Worm (Caenorhabditis elegans) whole organism, midembryonic: Measurements from ENCODE around the gene clec-261.

ENCODE experiments used
- T22C8.4 ChIP-seq: fragments of 200-800 bp; sonication (Bioruptor generic); IDR thresholded peaks from 2 replicates; pipeline ENCODE4 v1.3.6; 2022; ENCODE audit warnings: missing genetic modification characterization, missing compliant biosample characterization
- cog-1 ChIP-seq: sonication (generic microtip); optimal IDR thresholded peaks from 2 replicates; lab custom pipeline; 2016; ENCODE audit warnings: missing genetic modification characterization, missing compliant biosample characterization
- flt-1 ChIP-seq: fragments of 200-800 bp; sonication (Bioruptor generic); IDR thresholded peaks from 2 replicates; pipeline ENCODE4 v1.3.6; 2022; ENCODE audit warnings: missing genetic modification characterization, missing compliant biosample characterization
- klf-2 ChIP-seq: fragments of 200-800 bp; sonication (Bioruptor generic); conservative IDR thresholded peaks from 2 replicates; pipeline ENCODE4 v1.3.6; 2022; ENCODE audit warnings: missing genetic modification reagents, missing genetic modification characterization, missing compliant biosample characterization
- med-1 ChIP-seq: sonication (generic microtip); optimal IDR thresholded peaks from 2 replicates; lab custom pipeline; 2017; ENCODE audit warnings: missing genetic modification characterization, mild to moderate bottlenecking, missing compliant biosample characterization, antibody characterized with exemption, missing genetic modification reagents; ENCODE audit not compliant: insufficient read depth
- ref-1 ChIP-seq: fragments of 200-800 bp; sonication (Bioruptor generic); conservative IDR thresholded peaks from 2 replicates; pipeline ENCODE4 v1.3.6; 2022; ENCODE audit warnings: missing genetic modification reagents, missing genetic modification characterization, missing compliant biosample characterization
- tab-1 ChIP-seq: fragments of 200-800 bp; sonication (Bioruptor generic); IDR thresholded peaks from 2 replicates; pipeline ENCODE4 v1.3.6; 2022; ENCODE audit warnings: missing genetic modification characterization, missing compliant biosample characterization
- ztf-23 ChIP-seq: fragments of 200-800 bp; sonication (Bioruptor generic); IDR thresholded peaks from 2 replicates; pipeline ENCODE4 v1.3.6; 2022; ENCODE audit warnings: missing genetic modification reagents, missing genetic modification characterization, missing compliant biosample characterization
- ztf-29 ChIP-seq: fragments of 200-800 bp; sonication (Bioruptor generic); IDR thresholded peaks from 2 replicates; pipeline ENCODE4 v1.3.6; 2022; ENCODE audit warnings: missing genetic modification reagents, missing genetic modification characterization, missing compliant biosample characterization

The clec-261 gene

DNA sequence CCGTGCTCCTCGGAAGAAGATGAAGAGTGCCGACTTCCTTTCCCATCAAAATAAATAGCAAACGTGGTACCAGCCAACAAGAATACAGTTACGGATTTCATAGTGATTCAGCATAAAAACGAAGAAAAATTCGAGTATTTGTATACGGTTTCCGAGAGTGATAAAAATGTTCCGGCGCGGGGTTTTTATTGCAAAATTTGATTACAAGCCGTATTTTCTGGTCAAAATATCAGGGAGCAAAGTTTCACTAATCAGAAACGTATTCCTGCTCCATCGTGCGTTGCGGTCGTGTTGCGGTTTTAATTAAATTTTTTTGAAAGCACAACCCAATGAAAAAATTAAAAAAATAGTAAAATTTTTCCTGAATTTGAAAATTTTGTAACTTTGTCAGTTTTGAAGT is at the start of gene clec-261:
Gene clec-261, minus strand, starts transcription at position 101 of the 400 bp plus-strand sequence.
- no peak for TF ChIP-seq ref-1 (GFP tag; lab: Robert Waterston, UW)
- TF ChIP-seq ztf-29 (GFP tag; lab: Robert Waterston, UW): no peak
- no peak for TF ChIP-seq cog-1 (tag; lab: Kevin White, UChicago)
- TF ChIP-seq med-1 (GFP tag; lab: Kevin White, UChicago): no peak
- no peak for TF ChIP-seq flt-1 (GFP tag; lab: Robert Waterston, UW)
- no peak for TF ChIP-seq tab-1
- TF ChIP-seq klf-2 (GFP tag; lab: Robert Waterston, UW): no peak
- no peak for TF ChIP-seq ztf-23 (GFP tag; lab: Robert Waterston, UW)
- no peak for TF ChIP-seq T22C8.4

DNA sequence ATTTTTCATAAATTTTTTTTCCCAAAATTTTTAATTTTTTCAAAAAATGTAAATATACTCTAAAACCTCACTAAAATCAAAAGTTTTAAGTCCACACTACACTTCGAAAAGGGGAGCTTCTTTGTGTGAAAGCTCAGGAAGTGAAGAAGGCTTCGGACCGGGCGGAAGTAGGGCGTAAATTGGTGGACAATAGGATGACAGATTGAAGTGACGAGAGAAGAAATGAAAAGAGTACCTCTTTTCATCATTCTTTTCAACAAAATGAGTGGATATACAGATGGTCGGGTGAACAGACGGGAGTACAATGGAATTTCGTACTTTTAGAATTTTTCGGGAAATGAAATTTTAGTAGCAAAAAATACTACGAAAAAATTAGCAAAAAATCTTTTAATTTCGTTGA is 44.6 kb upstream of the clec-261 start:
- no peak for TF ChIP-seq tab-1
- TF ChIP-seq ref-1 (GFP tag; lab: Robert Waterston, UW): no peak
- TF ChIP-seq flt-1 (GFP tag; lab: Robert Waterston, UW): no peak
- no peak for TF ChIP-seq T22C8.4
- no peak for TF ChIP-seq cog-1 (tag; lab: Kevin White, UChicago)

DNA sequence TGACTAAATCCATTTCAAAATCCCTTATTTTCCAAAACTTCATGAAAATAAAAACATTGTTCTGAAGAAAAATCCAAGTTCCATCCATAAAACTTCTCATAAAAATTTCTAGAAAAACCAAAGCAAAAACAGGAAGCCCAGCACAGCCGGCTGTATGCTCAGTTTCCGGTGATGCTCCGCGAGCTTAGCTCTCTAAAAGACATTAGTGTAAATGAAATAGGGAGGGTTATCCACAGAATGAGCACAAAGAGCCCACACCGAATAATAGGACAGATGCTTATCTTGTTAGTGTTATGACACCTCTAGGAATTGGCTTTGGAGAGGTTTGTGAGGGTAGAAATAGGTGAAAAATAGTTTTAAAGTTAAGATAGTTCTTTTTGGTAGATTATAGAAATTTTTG is 43.7 kb upstream of the clec-261 start:
- TF ChIP-seq ref-1 (GFP tag; lab: Robert Waterston, UW) (no peak), ztf-23 (GFP tag; lab: Robert Waterston, UW) (no peak), cog-1 (tag; lab: Kevin White, UChicago) (no peak), flt-1 (GFP tag; lab: Robert Waterston, UW) (no peak), tab-1 (no peak), ztf-29 (GFP tag; lab: Robert Waterston, UW) (no peak), klf-2 (GFP tag; lab: Robert Waterston, UW) (no peak), T22C8.4 (no peak), med-1 (GFP tag; lab: Kevin White, UChicago) (no peak)

DNA sequence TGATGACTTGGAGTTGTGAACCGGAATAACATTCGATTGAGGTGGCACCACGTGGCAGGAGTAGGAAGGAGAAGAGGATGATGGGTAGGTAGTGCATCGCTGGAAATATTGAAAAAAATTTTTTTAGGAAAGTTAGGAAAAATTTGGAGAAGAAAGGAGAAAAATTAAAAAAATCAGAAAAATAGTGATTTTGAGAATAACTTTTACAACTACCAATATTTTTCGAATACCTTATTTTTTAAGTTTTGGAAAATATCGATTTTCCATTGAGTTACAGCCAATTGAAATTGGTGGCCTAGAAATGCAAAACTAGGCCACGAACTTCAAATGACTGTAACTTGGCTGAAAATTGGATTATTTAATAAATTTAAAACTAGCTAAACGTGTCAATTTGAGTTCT is 41.0 kb upstream of the clec-261 start, which contains the start of gene Y38H6A.5:
Gene Y38H6A.5, minus strand, starts transcription at position 101 of the 400 bp plus-strand sequence.
- TF ChIP-seq med-1 (GFP tag; lab: Kevin White, UChicago): no peak
- TF ChIP-seq flt-1 (GFP tag; lab: Robert Waterston, UW): no peak
- no peak for TF ChIP-seq tab-1
- no peak for TF ChIP-seq ztf-23 (GFP tag; lab: Robert Waterston, UW)
- no peak for TF ChIP-seq cog-1 (tag; lab: Kevin White, UChicago)
- TF ChIP-seq T22C8.4: no peak
- TF ChIP-seq ztf-29 (GFP tag; lab: Robert Waterston, UW): no peak
- no peak for TF ChIP-seq klf-2 (GFP tag; lab: Robert Waterston, UW)
- no peak for TF ChIP-seq ref-1 (GFP tag; lab: Robert Waterston, UW)

DNA sequence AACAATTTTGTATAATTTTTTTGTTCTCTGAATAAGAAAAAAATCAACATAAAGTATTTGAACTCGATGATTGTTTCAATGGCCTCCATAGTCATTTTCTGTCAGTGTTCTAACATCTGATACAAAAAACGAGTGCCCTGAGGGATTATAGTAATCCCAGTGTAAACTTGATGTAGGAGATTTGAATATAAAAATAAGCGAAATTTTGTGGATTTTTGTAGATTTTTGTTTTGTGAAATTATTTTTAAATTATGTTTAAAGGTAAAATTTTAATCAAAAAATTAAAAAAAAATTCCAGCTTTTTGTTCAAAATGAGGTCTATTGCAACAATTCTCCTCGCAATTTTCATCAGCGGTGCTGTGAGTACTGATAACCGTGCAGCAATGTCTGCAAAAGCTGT is 31.1 kb upstream of the clec-261 start, which contains the start of gene Y38H6A.1:
Gene Y38H6A.1, plus strand, starts transcription at position 301 of the 400 bp plus-strand sequence.
- TF ChIP-seq cog-1 (tag; lab: Kevin White, UChicago): no peak
- no peak for TF ChIP-seq klf-2 (GFP tag; lab: Robert Waterston, UW)
- no peak for TF ChIP-seq ztf-23 (GFP tag; lab: Robert Waterston, UW)
- TF ChIP-seq flt-1 (GFP tag; lab: Robert Waterston, UW): no peak
- TF ChIP-seq ref-1 (GFP tag; lab: Robert Waterston, UW): no peak
- TF ChIP-seq tab-1: no peak
- TF ChIP-seq ztf-29 (GFP tag; lab: Robert Waterston, UW): no peak
- no peak for TF ChIP-seq med-1 (GFP tag; lab: Kevin White, UChicago)
- TF ChIP-seq T22C8.4: no peak

DNA sequence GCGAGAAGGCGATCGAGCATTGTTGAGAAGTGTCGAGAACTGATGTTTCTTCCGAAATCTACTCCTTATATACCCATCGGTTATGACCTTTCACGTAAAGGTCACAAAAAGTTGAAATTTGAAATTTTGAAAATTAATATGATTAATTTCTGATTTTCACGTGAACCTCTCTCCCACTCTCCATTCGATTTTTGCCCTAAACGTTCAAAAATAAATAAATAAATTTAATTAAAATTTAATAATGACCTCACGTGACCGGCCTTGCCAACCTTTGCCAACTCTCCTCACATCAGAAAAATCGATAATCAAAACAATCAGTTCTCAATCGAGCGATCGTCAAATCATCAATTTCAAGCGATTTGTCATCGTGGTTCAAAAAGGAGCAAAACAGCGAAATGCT is 23.2 kb upstream of the clec-261 start, which contains the start of gene Y113G7C.1:
Gene Y113G7C.1, plus strand, starts transcription at position 301 of the 400 bp plus-strand sequence.
- TF ChIP-seq T22C8.4: peak; percentile 20; the same call in 1 of the 2 replicates
- no peak for TF ChIP-seq med-1 (GFP tag; lab: Kevin White, UChicago)
- no peak for TF ChIP-seq ref-1 (GFP tag; lab: Robert Waterston, UW)
- TF ChIP-seq cog-1 (tag; lab: Kevin White, UChicago): no peak

DNA sequence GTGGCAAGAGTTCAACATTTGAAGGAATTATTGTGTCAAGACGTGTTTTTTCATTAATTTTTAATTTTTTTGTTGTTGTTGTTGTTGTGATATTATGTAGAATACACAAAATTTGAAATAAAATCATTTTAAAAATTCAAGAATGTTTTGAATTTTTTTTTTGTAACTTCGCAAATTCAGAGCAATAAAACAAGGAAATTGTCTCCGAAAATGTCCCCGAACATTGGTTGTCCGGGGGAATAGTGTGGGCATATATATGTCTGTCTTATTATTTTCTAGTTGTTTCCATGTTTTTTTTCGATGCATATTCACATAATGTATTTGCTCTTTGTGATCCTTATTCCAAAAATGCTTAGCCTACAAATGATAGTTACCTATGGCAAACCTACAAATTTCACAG is 17.2 kb upstream of the clec-261 start, which contains the start of gene clec-262:
Gene clec-262, plus strand, starts transcription at position 301 of the 400 bp plus-strand sequence.
- TF ChIP-seq T22C8.4: no peak
- no peak for TF ChIP-seq cog-1 (tag; lab: Kevin White, UChicago)
- TF ChIP-seq ref-1 (GFP tag; lab: Robert Waterston, UW): no peak
- no peak for TF ChIP-seq ztf-23 (GFP tag; lab: Robert Waterston, UW)

DNA sequence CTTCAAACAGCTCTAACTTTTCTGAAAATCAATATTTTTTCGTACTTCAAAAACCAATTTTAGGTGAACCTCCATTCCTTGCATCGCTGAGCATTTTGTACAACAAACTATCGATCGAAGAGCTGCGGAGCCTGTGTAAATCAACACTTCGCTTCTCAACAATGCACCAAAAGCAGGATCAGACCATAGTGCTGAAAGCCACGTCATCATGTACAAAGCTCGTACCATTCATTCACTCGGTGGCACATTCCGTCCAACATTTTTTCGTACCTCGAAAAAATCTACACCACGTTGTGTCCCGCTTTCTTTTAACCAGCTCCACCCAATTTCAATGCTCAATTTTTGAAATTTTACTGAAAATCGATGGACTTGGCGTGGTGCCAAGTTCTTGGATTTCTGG is 16.3 kb upstream of the clec-261 start, which contains the start of gene ZC15.10:
Gene ZC15.10, plus strand, starts transcription at position 162 of the 400 bp plus-strand sequence.
- TF ChIP-seq ztf-29 (GFP tag; lab: Robert Waterston, UW) (no peak), ref-1 (GFP tag; lab: Robert Waterston, UW) (no peak), tab-1 (no peak), flt-1 (GFP tag; lab: Robert Waterston, UW) (no peak), med-1 (GFP tag; lab: Kevin White, UChicago) (no peak), cog-1 (tag; lab: Kevin White, UChicago) (no peak), klf-2 (GFP tag; lab: Robert Waterston, UW) (no peak), ztf-23 (GFP tag; lab: Robert Waterston, UW) (no peak), T22C8.4 (no peak)

DNA sequence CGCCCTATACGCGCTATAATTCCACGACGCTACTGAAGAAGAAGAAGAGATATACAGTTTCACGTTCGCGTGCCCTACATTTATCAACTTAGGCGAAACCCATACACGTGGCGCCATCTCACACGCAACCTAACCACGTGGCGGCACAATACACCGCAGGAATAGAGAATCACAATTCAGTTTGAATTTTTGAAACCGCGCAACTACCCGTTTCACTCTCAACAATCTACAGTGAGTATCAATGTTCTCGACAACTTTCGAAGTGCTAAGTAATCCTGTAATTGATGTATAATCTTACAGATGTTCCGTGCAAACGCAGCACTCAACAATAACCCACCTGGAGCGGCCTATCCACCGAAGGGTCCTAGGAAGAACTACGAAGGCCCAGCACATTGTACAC is 11.5 kb upstream of the clec-261 start, which contains the start of gene ZC15.1:
Gene ZC15.1, plus strand, starts transcription at position 301 of the 400 bp plus-strand sequence.
- TF ChIP-seq ztf-23 (GFP tag; lab: Robert Waterston, UW) (no peak), tab-1 (no peak), cog-1 (tag; lab: Kevin White, UChicago) (no peak), flt-1 (GFP tag; lab: Robert Waterston, UW) (no peak), ztf-29 (GFP tag; lab: Robert Waterston, UW) (no peak), ref-1 (GFP tag; lab: Robert Waterston, UW) (no peak), T22C8.4 (no peak), med-1 (GFP tag; lab: Kevin White, UChicago) (no peak), klf-2 (GFP tag; lab: Robert Waterston, UW) (no peak)
